Worm (Caenorhabditis elegans): ENCODE results near the gene clec-50.

DNA sequence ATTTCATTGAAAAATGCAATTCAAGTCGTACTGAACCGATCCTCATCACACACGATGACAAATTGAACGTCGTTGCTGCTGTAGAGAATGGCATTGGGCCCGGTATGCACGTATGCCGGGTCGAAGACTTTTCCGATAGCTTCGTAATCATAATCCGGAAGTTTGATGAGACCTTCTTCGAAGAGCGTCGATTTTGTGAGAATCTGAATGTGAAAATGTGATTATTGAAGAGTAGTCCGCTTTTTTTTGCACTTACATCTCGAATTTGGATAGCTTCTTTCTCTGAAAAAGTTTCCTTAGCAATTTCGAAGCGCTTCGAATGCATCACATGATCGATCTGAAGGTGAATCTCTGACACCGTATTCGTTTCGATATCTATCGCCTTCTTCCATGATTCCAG lies 22.1 kb upstream of the clec-50 start, which contains the start of gene fbxa-118:
- TF ChIP-seq nhr-11 (tag; optimal IDR thresholded peaks at IDR 0.05) (no peak), egl-27 (tag; optimal IDR thresholded peaks at IDR 0.05) (no peak), zag-1 (tag; optimal IDR thresholded peaks at IDR 0.05) (no peak), nfya-1 (tag; optimal IDR thresholded peaks at IDR 0.05; ENCODE audit: insufficient read depth) (no peak), jun-1 (tag; optimal IDR thresholded peaks at IDR 0.05) (no peak), fkh-10 (GFP tag; optimal IDR thresholded peaks at IDR 0.05) (no peak), nhr-23 (tag; optimal IDR thresholded peaks at IDR 0.05) (no peak), nhr-12 (tag; optimal IDR thresholded peaks at IDR 0.05) (no peak), ceh-16 (tag; optimal IDR thresholded peaks at IDR 0.05) (no peak), daf-12 (tag; optimal IDR thresholded peaks at IDR 0.05) (no peak), nhr-28 (tag; optimal IDR thresholded peaks at IDR 0.05) (no peak)
